Worm (Caenorhabditis elegans) whole organism, young adult: ENCODE measurements around the gene clec-55.
A peak's percentile ranks its signal among the peaks of the same experiment; 100 is the strongest.

ENCODE experiments used
- B0019.2 ChIP-seq: fragments of 200-800 bp; sonication (Bioruptor generic); conservative IDR thresholded peaks from 2 replicates; pipeline ENCODE4 v1.3.6; 2022; ENCODE audit warnings: missing genetic modification reagents, missing genetic modification characterization, missing compliant biosample characterization
- D2030.7 ChIP-seq: fragments of 200-800 bp; sonication (Bioruptor generic); IDR thresholded peaks from 2 replicates; pipeline ENCODE4 v1.3.6; 2022; ENCODE audit warnings: missing genetic modification reagents, missing genetic modification characterization, missing compliant biosample characterization
- F23B12.7 ChIP-seq: sonication (generic microtip); optimal IDR thresholded peaks from 2 replicates; lab custom pipeline; 2017; ENCODE audit warnings: missing genetic modification characterization, mild to moderate bottlenecking, missing compliant biosample characterization, antibody characterized with exemption, moderate library complexity; ENCODE audit not compliant: insufficient read depth
- F37B4.10 ChIP-seq: fragments of 200-800 bp; sonication (Bioruptor generic); IDR thresholded peaks from 2 replicates; pipeline ENCODE4 v1.3.6; 2022; ENCODE audit warnings: missing genetic modification characterization, missing compliant biosample characterization
- Y53F4B.3 ChIP-seq: fragments of 200-800 bp; sonication (Bioruptor generic); IDR thresholded peaks from 2 replicates; pipeline ENCODE4 v1.3.6; 2022; ENCODE audit warnings: missing genetic modification reagents, missing genetic modification characterization, missing compliant biosample characterization
- Y53G8AR.9 ChIP-seq: fragments of 200-800 bp; sonication (Bioruptor generic); conservative IDR thresholded peaks from 2 replicates; pipeline ENCODE4 v1.3.6; 2022; ENCODE audit warnings: missing genetic modification reagents, missing genetic modification characterization, missing compliant biosample characterization
- Y67H2A.10 ChIP-seq: fragments of 200-800 bp; sonication (Bioruptor generic); conservative IDR thresholded peaks from 2 replicates; pipeline ENCODE4 v1.3.6; 2022; ENCODE audit warnings: missing genetic modification reagents, missing genetic modification characterization, missing compliant biosample characterization
- Y79H2A.3 ChIP-seq: fragments of 200-800 bp; sonication (Bioruptor generic); conservative IDR thresholded peaks from 2 replicates; pipeline ENCODE4 v1.3.6; 2022; ENCODE audit warnings: missing genetic modification reagents, missing genetic modification characterization, missing compliant biosample characterization
- aptf-2 ChIP-seq: fragments of 200-800 bp; sonication (Bioruptor generic); conservative IDR thresholded peaks from 2 replicates; pipeline ENCODE4 v1.3.6; 2022; ENCODE audit warnings: missing genetic modification reagents, missing genetic modification characterization, missing compliant biosample characterization
- athp-1 ChIP-seq: sonication (generic microtip); optimal IDR thresholded peaks from 2 replicates; lab custom pipeline; 2017; ENCODE audit warnings: mild to moderate bottlenecking, missing genetic modification characterization, missing compliant biosample characterization
- attf-3 ChIP-seq: fragments of 200-800 bp; sonication (Bioruptor generic); conservative IDR thresholded peaks from 2 replicates; pipeline ENCODE4 v1.3.6; 2022; ENCODE audit warnings: missing genetic modification reagents, missing genetic modification characterization, missing compliant biosample characterization
- bed-2 ChIP-seq: fragments of 200-800 bp; sonication (Bioruptor generic); IDR thresholded peaks from 2 replicates; pipeline ENCODE4 v1.3.6; 2022; ENCODE audit warnings: missing genetic modification reagents, missing genetic modification characterization, missing compliant biosample characterization
- cebp-2 ChIP-seq: fragments of 200-800 bp; sonication (Bioruptor generic); IDR thresholded peaks from 2 replicates; pipeline ENCODE4 v1.3.6; 2022; ENCODE audit warnings: missing genetic modification characterization, missing compliant biosample characterization
- ceh-100 ChIP-seq: fragments of 200-800 bp; sonication (Bioruptor generic); IDR thresholded peaks from 2 replicates; pipeline ENCODE4 v1.3.6; 2022; ENCODE audit warnings: missing genetic modification reagents, missing genetic modification characterization, missing compliant biosample characterization
- ceh-58 ChIP-seq: fragments of 200-800 bp; sonication (Bioruptor generic); IDR thresholded peaks from 2 replicates; pipeline ENCODE4 v1.3.6; 2022; ENCODE audit warnings: missing genetic modification characterization, missing compliant biosample characterization
- ceh-79 ChIP-seq: sonication (generic microtip); optimal IDR thresholded peaks from 2 replicates; lab custom pipeline; 2017; ENCODE audit warnings: mild to moderate bottlenecking, missing genetic modification characterization, missing compliant biosample characterization
- die-1 ChIP-seq: sonication (generic microtip); optimal IDR thresholded peaks from 2 replicates; lab custom pipeline; 2016; ENCODE audit warnings: missing genotype, mild to moderate bottlenecking, missing genetic modification characterization, missing compliant biosample characterization
- dpff-1 ChIP-seq: sonication (generic microtip); optimal IDR thresholded peaks from 2 replicates; lab custom pipeline; 2017; ENCODE audit warnings: mild to moderate bottlenecking, missing genetic modification characterization, missing compliant biosample characterization
- efl-1 ChIP-seq: fragments of 150-350 bp; optimal IDR thresholded peaks from 2 replicates; lab custom pipeline; 2014; ENCODE audit warnings: missing biosample characterization, missing genetic modification reagents, missing genetic modification characterization
- him-1 ChIP-seq: sonication (generic microtip); optimal IDR thresholded peaks from 2 replicates; lab custom pipeline; 2016; ENCODE audit warnings: missing genotype, missing genetic modification reagents, missing genetic modification characterization, missing compliant biosample characterization
- hrde-1 ChIP-seq: sonication (generic microtip); optimal IDR thresholded peaks from 2 replicates; lab custom pipeline; 2016; ENCODE audit warnings: missing genetic modification characterization, mild to moderate bottlenecking, missing compliant biosample characterization, moderate library complexity, missing genotype, missing genetic modification reagents, borderline replicate concordance
- hsf-1 ChIP-seq: fragments of 200-800 bp; sonication (Bioruptor generic); IDR thresholded peaks from 2 replicates; pipeline ENCODE4 v1.3.6; 2022; ENCODE audit warnings: missing genetic modification reagents, missing genetic modification characterization, missing compliant biosample characterization
- lag-1 ChIP-seq: fragments of 200-800 bp; sonication (Bioruptor generic); IDR thresholded peaks from 2 replicates; pipeline ENCODE4 v1.3.6; 2022; ENCODE audit warnings: missing genetic modification reagents, missing genetic modification characterization, missing compliant biosample characterization
- let-607 ChIP-seq, 2 experiments: fragments of 200-800 bp in 1 of 2; sonication (Bioruptor generic) in 1 of 2; sonication (generic microtip) in 1 of 2; optimal IDR thresholded peaks; 2 replicates each; lab custom pipeline; 2016 to 2018; ENCODE audit warnings: mild to moderate bottlenecking in 2 of 2, missing compliant biosample characterization in 2 of 2, missing genetic modification characterization in 2 of 2, moderate library complexity in 2 of 2, missing genotype in 1 of 2
- lin-35 ChIP-seq, 3 experiments: fragments of 150-350 bp in 2 of 3; sonication (generic microtip) in 1 of 3; optimal IDR thresholded peaks; 2 replicates each; lab custom pipeline; 2014 to 2018; ENCODE audit warnings: missing biosample characterization in 3 of 3, missing genetic modification characterization in 3 of 3, missing genetic modification reagents in 3 of 3
- madf-6 ChIP-seq: fragments of 200-800 bp; sonication (Bioruptor generic); IDR thresholded peaks from 2 replicates; pipeline ENCODE4 v1.3.6; 2022; ENCODE audit warnings: missing genetic modification reagents, missing genetic modification characterization, missing compliant biosample characterization
- mcd-1 ChIP-seq: fragments of 200-800 bp; sonication (Bioruptor generic); IDR thresholded peaks from 2 replicates; pipeline ENCODE4 v1.3.6; 2022; ENCODE audit warnings: missing genetic modification reagents, missing genetic modification characterization, missing compliant biosample characterization
- nfya-1 ChIP-seq: sonication (generic microtip); optimal IDR thresholded peaks from 2 replicates; lab custom pipeline; 2017; ENCODE audit warnings: antibody characterized with exemption, missing compliant biosample characterization, missing genetic modification characterization, borderline replicate concordance; ENCODE audit not compliant: insufficient read depth
- nhr-179 ChIP-seq: sonication (generic microtip); optimal IDR thresholded peaks from 2 replicates; lab custom pipeline; 2016; ENCODE audit warnings: mild to moderate bottlenecking, missing genetic modification characterization, missing compliant biosample characterization
- nhr-80 ChIP-seq: sonication (generic microtip); optimal IDR thresholded peaks from 2 replicates; lab custom pipeline; 2016; ENCODE audit warnings: missing genetic modification characterization, missing compliant biosample characterization
- pbrm-1 ChIP-seq: fragments of 200-800 bp; sonication (Bioruptor generic); IDR thresholded peaks from 2 replicates; pipeline ENCODE4 v1.3.6; 2022; ENCODE audit warnings: missing genetic modification reagents, missing genetic modification characterization, missing compliant biosample characterization
- repo-1 ChIP-seq: sonication (generic microtip); optimal IDR thresholded peaks from 2 replicates; lab custom pipeline; 2017; ENCODE audit warnings: mild to moderate bottlenecking, missing genetic modification characterization, missing compliant biosample characterization
- rpc-1 ChIP-seq, 2 experiments: fragments of 150-350 bp in 1 of 2; sonication (generic microtip) in 1 of 2; optimal IDR thresholded peaks; 2 replicates each; lab custom pipeline; 2014 to 2018; ENCODE audit warnings: missing biosample characterization in 1 of 2, missing genetic modification characterization in 1 of 2, missing genetic modification reagents in 1 of 2, missing genotype in 1 of 2
- snpc-4 ChIP-seq, 5 experiments: fragments of 150-350 bp in 1 of 5; sonication (generic microtip) in 4 of 5; optimal IDR thresholded peaks; 2 replicates each; lab custom pipeline; 2014 to 2018; ENCODE audit warnings: missing genetic modification characterization in 5 of 5, missing biosample characterization in 3 of 5, antibody characterized with exemption in 2 of 5, mild to moderate bottlenecking in 2 of 5, missing compliant biosample characterization in 2 of 5, missing genotype in 2 of 5, moderate library complexity in 2 of 5, missing genetic modification reagents in 1 of 5
- sptf-2 ChIP-seq: fragments of 200-800 bp; sonication (Bioruptor generic); optimal IDR thresholded peaks from 2 replicates; lab custom pipeline; 2018; ENCODE audit warnings: mild to moderate bottlenecking, missing genetic modification characterization, missing compliant biosample characterization
- tlf-1 ChIP-seq: fragments of 200-800 bp; sonication (Bioruptor generic); optimal IDR thresholded peaks from 2 replicates; lab custom pipeline; 2018; ENCODE audit warnings: mild to moderate bottlenecking, missing genetic modification characterization, missing compliant biosample characterization
- ztf-26 ChIP-seq: sonication (generic microtip); optimal IDR thresholded peaks from 2 replicates; lab custom pipeline; 2017; ENCODE audit warnings: missing genetic modification characterization, missing compliant biosample characterization
- ztf-28 ChIP-seq: fragments of 200-800 bp; sonication (Bioruptor generic); IDR thresholded peaks from 2 replicates; pipeline ENCODE4 v1.3.6; 2022; ENCODE audit warnings: missing genetic modification reagents, missing genetic modification characterization, missing compliant biosample characterization

Gene clec-55

DNA sequence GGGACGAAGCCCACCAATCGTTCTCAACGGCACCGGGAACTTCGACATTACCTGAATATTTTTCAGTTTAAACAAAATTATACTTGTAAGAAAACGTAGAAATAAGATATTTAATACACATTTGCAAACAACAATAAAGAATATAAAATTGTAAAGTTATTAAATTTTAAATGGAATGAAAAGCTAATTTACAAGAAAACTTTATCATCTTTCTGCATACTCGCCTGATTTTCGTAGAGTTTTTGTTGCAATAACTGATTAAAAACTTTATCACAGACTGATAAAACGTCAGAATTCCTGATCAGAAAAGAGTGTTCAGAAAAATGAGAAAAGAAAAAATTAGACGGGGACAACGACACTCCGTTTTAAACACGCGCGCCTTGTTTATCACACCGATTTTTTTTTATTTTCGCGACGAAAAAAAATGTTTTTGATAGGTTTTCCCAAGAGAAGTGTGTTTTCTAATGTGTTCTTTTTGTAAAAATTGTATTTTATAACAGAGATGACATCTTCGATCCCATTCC is 31.8 kb upstream of the clec-55 start, which contains the start of the genes dlat-1 and fntb-1:
TSS of gene dlat-1 (minus strand) at position 51 of the 524 bp plus-strand sequence.
TSS of gene fntb-1 (plus strand) at position 412 of the 524 bp plus-strand sequence.
- no peak for TF ChIP-seq lag-1 (GFP tag; lab: Robert Waterston, UW)
- no peak for TF ChIP-seq die-1 (tag; lab: Kevin White, UChicago)
- TF ChIP-seq nhr-80, result peak; percentile 78
- peak; percentile 89 for TF ChIP-seq attf-3 (GFP tag; lab: Robert Waterston, UW)
- no peak for TF ChIP-seq snpc-4 (GFP tag; optimal IDR thresholded peaks at IDR 0.05; lab: Kevin White, UChicago)
- peak in 1 of 4 experiments; percentile 6 for TF ChIP-seq snpc-4 (tag; optimal IDR thresholded peaks at IDR 0.05; lab: Kevin White, UChicago)
- TF ChIP-seq sptf-2 (GFP tag; lab: Kevin White, UChicago), result no peak
- no peak for TF ChIP-seq Y67H2A.10
- TF ChIP-seq, all 124 proteins: peak for 3

DNA sequence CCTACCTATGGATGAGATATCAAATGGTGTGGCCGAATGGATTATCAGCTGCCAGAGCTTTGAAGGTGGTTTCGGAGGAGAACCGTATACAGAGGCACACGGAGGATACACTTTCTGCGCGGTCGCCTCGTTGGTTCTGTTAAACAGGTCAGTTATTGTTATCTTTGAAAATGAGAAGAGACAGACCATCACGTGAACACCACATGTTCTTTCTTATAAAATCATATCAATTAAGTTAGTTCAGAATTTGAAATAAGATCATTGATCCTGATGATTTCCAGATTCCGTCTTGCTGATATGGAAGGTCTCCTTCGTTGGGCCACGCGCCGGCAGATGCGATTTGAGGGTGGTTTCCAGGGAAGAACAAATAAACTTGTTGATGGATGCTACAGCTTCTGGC is 30.4 kb upstream of the clec-55 start:
- TF ChIP-seq nfya-1 (tag; lab: Kevin White, UChicago), result no peak
- TF ChIP-seq ceh-79 (tag; lab: Kevin White, UChicago), result no peak
- peak; percentile 25 for TF ChIP-seq ztf-26 (tag; lab: Kevin White, UChicago)
- TF ChIP-seq hrde-1 (tag; lab: Kevin White, UChicago), result no peak

DNA sequence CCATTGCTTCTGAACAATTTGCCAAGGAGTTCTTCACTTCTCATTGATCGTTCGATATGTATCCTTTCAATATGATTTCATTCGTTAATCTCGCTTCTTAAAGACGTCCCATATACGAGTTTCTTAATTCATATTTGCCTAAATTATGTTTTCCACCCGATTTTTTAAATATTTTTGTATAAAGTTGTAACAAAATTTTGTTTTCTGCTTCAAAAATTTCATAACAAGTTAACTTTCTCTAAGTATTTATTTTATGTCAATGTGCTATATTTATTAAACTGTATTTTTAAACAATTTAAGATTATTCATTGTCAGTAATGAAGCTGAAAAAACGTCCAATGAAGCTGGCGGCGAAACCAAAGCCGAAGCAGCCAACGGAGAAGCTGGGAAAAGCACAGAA is 29.7 kb upstream of the clec-55 start, which contains the start of gene F23B12.7:
TSS of gene F23B12.7 (plus strand) at position 301 of the 400 bp plus-strand sequence.
- TF ChIP-seq die-1 (tag; lab: Kevin White, UChicago), result no peak
- no peak for TF ChIP-seq dpff-1 (tag; lab: Kevin White, UChicago)
- no peak for TF ChIP-seq tlf-1 (GFP tag; lab: Kevin White, UChicago)
- TF ChIP-seq him-1 (tag; lab: Kevin White, UChicago), result no peak
- no peak for TF ChIP-seq pbrm-1
- TF ChIP-seq ceh-58 (GFP tag; lab: Robert Waterston, UW), result no peak
- TF ChIP-seq nhr-179, result no peak
- no peak for TF ChIP-seq bed-2 (GFP tag; lab: Robert Waterston, UW)
- no peak for TF ChIP-seq athp-1 (tag; lab: Kevin White, UChicago)

DNA sequence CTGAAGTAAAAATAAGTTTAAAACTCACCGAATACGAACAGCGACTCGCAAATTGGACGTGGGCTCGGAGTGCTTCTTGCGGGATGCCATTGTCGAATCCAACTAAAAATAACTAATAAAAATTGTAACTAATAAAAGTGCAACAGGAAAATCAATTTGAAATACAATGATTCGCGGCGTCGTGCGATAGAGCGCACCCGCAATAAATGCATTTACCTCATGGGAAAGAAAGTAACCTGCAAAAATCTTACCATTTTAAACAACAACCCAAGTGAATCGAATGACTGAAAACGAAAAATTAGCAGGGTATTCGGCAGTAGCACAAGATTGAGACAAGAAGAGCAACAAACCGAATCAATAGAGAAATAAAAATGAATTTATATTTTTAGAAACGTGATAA is 22.5 kb upstream of the clec-55 start, which contains the start of gene bmk-1:
TSS of gene bmk-1 (minus strand) at position 359 of the 400 bp plus-strand sequence.
- TF ChIP-seq efl-1 (GFP tag; lab: Kevin White, UChicago), result peak; percentile 21
- TF ChIP-seq madf-6, result 0 out of 2 replicates have a peak, but pooled peaks have one; percentile 32
- TF ChIP-seq aptf-2 (GFP tag; lab: Robert Waterston, UW), result 0 out of 2 replicates have a peak, but pooled peaks have one; percentile 36
- peak; percentile 6; the same call in 1 of the 2 replicates for TF ChIP-seq mcd-1 (GFP tag; lab: Robert Waterston, UW)
- TF ChIP-seq F37B4.10 (GFP tag; lab: Robert Waterston, UW), result no peak

DNA sequence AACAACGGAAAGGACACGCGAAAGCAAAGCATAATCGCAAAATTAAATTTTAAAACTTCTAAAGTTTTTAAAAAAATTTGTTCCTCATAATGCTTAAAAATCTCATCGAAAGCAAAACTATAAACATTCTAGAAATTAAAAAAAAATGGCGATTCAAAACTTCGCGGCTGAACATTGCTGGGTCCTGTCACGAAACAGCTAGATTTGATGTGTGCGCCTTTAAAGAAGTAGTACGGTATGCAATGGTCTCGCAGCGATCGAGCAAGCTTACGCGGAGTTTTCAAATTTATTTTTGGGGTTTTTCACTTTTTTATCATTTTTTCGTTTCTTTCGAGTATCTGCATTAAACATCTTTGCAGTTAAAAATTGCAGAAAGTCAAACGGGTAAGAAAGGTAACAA is 22.0 kb upstream of the clec-55 start, which contains the start of gene coh-3:
TSS of gene coh-3 (plus strand) at position 353 of the 400 bp plus-strand sequence.
- TF ChIP-seq B0019.2 (peak; percentile 33; the same call in 1 of the 2 replicates), snpc-4 (GFP tag; optimal IDR thresholded peaks at IDR 0.05; lab: Kevin White, UChicago) (no peak), snpc-4 (tag; optimal IDR thresholded peaks at IDR 0.05; lab: Kevin White, UChicago) (peak in 3 of 4 experiments; percentile 46 to 74 (median 71)), let-607 (tag; optimal IDR thresholded peaks at IDR 0.05; lab: Kevin White, UChicago) (no peak), bed-2 (GFP tag; lab: Robert Waterston, UW) (no peak), aptf-2 (GFP tag; lab: Robert Waterston, UW) (peak; percentile 65; the same call in 1 of the 2 replicates), madf-6 (peak; percentile 99), rpc-1 (optimal IDR thresholded peaks at IDR 0.05; lab: Kevin White, UChicago) (no peak), rpc-1 (tag; optimal IDR thresholded peaks at IDR 0.05; lab: Kevin White, UChicago) (peak; percentile 1), F23B12.7 (tag; lab: Kevin White, UChicago) (peak; percentile 65), Y53G8AR.9 (GFP tag; lab: Robert Waterston, UW) (peak; percentile 81), Y79H2A.3 (GFP tag; lab: Robert Waterston, UW) (no peak), hsf-1 (GFP tag; lab: Robert Waterston, UW) (peak; percentile 93), tlf-1 (GFP tag; lab: Kevin White, UChicago) (peak; percentile 88), D2030.7 (peak; percentile 95), repo-1 (tag; lab: Kevin White, UChicago) (no peak), lin-35 (GFP tag; optimal IDR thresholded peaks at IDR 0.05; lab: Kevin White, UChicago) (peak in 1 of 3 experiments; percentile 30), ztf-28 (GFP tag; lab: Robert Waterston, UW) (peak; percentile 53; the same call in 1 of the 2 replicates), Y53F4B.3 (GFP tag; lab: Robert Waterston, UW) (peak; percentile 61; the same call in 1 of the 2 replicates), cebp-2 (GFP tag; lab: Robert Waterston, UW) (no peak), ceh-100 (GFP tag; lab: Robert Waterston, UW) (peak; percentile 57; the same call in 1 of the 2 replicates)
